Fruit fly (Drosophila melanogaster) S2 (cell line): ENCODE measurements around the gene CG7168.

Source experiments
- CG8478 ChIP-seq: fragments of >200 bp; optimal IDR thresholded peaks from 2 replicates; lab custom pipeline; 2018
- CTCF ChIP-seq, 2 experiments: fragments of >200 bp; optimal IDR thresholded peaks; 2 replicates each; lab custom pipeline; 2018

The CG7168 gene

DNA sequence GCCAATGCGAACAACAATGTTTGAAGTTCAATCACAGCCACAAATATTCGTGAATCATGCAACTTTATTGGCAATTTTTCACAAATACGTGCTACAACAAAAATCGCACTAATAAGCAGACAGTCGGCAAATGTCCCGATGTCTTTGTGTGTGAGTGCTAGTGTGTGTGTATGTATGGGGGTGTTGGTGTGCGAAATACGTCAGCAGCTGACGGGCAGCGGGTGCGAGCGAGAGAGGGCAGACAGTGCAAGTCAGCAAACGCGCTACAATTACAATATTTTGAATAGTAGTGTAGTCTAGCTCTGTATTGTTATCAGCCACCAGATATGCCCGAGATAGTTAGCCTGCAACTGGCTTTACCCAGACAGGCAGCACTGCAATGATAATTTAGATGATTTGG is 20.2 kb upstream of the CG7168 start:
- TF ChIP-seq CG8478 (no peak), CTCF (optimal IDR thresholded peaks at IDR 0.05; lab: Kevin White, UChicago) (no peak)

DNA sequence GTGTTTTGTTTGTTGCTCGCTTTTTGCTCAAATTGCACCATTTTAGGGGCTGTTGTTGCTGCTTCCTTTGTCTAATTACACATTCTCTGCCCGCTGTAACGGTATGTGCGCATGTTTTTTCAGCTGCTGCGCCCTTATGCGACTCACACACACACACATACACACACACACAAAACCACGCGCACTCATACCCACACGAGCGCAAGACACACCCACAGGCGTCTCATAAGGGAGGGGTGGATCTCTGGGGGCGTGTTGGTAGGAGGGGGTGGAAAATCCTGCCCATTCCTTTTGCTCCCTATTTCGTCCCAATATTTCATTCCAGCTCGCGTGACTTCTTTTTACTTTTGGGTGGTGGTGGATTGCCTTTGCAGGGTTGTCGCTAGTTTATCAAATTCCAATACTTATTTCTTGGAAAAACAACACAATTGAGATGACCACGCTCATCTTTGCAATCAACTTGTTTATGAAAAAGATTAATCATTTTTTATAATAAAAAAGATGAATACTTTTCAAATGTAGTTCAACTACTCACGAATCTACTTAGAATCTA is 19.2 kb upstream of the CG7168 start:
- TF ChIP-seq CTCF (optimal IDR thresholded peaks at IDR 0.05; lab: Kevin White, UChicago) (no peak), CG8478 (no peak)

- TF ChIP-seq CTCF (optimal IDR thresholded peaks at IDR 0.05; lab: Kevin White, UChicago), result no peak
- TF ChIP-seq CG8478, result peak; percentile 33
Measured at dm6 chr3R:18244171-18245043, 18.5 kb upstream of the CG7168 start.

dm6 chr3R:18243718-18244170 is 17.9 kb upstream of the CG7168 start:
- TF ChIP-seq CG8478, result no peak
- no peak for TF ChIP-seq CTCF (optimal IDR thresholded peaks at IDR 0.05; lab: Kevin White, UChicago)

DNA sequence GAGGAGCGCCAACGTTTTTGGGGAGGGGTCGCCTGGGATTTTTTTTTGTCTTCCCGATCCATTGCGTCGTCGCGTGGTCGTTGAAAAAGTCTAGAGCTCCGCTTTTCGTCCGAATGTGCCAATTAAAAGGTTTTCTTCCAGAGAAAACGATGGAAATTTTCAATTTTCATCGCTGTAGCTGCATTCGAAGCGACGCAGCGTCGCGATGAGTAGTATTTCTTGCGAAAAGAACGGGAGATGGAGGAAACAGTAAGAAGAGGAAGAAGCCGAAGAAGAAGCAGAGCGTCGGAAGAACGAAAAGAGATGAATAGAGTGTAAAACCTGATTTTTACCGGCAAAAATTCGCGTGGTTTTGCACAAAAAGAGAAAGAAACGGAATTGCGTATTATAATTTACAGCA is 17.1 kb upstream of the CG7168 start:
- TF ChIP-seq CTCF (optimal IDR thresholded peaks at IDR 0.05; lab: Kevin White, UChicago) (no peak), CG8478 (no peak)

DNA sequence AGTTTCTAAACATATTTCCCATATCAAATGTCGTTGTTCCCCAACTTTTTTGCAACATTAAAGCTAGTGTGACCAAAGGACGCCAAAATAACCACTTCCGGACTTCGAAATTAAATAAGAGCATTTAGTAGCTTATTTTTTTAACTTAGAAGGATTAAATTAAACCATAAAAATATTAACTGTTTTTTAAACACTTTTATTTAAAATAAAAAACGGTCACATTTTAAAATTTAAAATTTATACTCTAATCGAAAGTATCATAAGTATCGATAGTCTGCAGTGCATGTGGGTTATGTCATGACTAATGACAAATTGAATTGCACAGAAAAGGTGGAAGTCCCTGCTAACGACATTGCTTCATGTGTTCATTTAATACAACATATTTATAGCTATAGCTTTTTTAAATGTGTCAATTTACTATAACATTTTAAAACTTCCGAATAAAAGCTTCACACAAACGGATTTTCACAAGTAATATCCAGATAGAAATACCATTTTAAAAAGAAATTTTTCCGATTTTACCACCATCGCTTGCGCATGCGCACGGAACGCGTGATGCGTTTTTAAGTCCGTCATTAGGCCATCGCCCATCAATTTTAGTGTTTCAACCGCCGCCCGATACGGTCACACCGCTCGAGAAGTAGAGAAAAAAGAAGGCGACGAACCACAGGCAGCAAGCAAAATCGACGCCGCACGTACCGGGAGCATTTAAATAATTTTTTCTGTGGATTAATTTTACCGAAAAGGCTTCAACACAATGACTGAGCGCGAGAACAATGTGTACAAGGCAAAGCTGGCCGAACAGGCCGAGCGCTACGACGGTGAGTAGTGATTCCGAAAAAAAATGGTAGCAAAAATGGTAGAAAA is 16.4 kb upstream of the CG7168 start, which contains the start of the genes CG7156 and 14-3-3epsilon:
Gene CG7156 (minus strand): TSS at position 71 of the 867 bp plus-strand sequence.
Gene 14-3-3epsilon (plus strand): TSS at position 443 of the 867 bp plus-strand sequence.
- TF ChIP-seq CG8478, result no peak
- TF ChIP-seq CTCF (optimal IDR thresholded peaks at IDR 0.05; lab: Kevin White, UChicago), result peak in 1 of 2 experiments; percentile 8

DNA sequence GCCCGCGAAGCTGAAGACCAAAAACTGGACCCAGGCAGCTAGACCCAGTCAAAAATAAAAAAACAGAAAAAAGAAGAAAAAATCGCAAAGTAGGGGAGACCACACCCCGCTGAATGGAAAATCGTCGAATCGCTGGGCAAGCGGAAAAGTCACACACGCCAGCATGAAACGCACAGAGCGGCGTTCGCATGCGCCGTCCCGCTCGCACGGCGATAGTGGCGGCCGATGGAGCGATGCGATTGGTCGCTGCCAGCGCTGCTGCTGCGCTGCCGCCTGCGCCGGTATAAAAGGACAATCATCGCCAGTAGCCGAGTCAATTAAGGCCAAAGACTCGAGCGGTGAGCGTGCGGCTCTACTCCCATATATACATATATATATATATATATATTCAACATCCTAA is 10.0 kb upstream of the CG7168 start, which contains the start of gene repo:
Gene repo (plus strand): TSS at position 314 of the 400 bp plus-strand sequence.
- no peak for TF ChIP-seq CG8478
- TF ChIP-seq CTCF (optimal IDR thresholded peaks at IDR 0.05; lab: Kevin White, UChicago), result no peak

- TF ChIP-seq CG8478 (no peak), CTCF (optimal IDR thresholded peaks at IDR 0.05; lab: Kevin White, UChicago) (no peak)
Measured at dm6 chr3R:18234699-18235257, 8.9 kb upstream of the CG7168 start.

dm6 chr3R:18232187-18232586 is 6.3 kb upstream of the CG7168 start:
- no peak for TF ChIP-seq CG8478
- TF ChIP-seq CTCF (optimal IDR thresholded peaks at IDR 0.05; lab: Kevin White, UChicago), result no peak

DNA sequence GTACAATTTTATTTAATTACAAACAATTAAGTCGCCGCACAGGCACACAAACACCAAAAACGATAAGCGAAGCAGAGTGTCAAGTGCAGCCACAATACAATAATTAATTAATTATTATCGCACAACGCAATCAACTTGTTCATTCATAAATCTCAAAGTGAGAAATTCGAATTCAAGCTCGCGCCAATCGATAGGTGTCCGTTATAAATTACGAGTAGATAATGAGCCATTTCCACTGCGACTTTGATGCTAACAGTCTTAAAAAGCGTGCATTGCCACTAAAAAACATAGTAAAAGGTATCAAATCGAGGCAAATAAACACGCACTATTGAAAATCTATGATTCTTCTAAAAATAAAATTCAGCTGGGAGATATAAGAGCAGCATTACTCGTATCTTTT is 4.3 kb upstream of the CG7168 start:
- TF ChIP-seq CG8478 (no peak), CTCF (optimal IDR thresholded peaks at IDR 0.05; lab: Kevin White, UChicago) (no peak)

DNA sequence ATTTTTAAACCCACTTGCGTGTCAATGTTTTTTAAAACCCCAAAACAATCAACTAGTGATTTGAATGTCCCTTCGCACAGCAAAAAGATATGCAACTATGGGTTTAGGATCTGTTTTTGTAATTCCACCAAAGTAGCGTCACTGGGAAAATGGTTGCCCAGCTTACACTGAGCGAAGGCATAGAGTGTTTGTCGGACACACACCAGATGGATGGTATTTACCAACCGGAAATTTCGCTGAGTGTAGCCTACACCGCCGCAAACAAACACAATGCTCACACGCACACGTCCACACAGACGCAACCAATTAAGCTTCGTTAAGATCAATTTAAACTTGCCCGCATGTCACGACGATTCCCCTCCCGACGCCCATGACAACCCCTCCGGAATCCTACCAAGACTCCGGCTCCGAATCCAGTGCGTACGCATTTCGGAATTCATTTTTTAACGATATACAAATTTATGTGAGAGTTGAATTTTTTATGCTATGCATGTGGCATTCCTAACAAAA is 2.9 kb upstream of the CG7168 start:
- TF ChIP-seq CG8478 (no peak), CTCF (optimal IDR thresholded peaks at IDR 0.05; lab: Kevin White, UChicago) (no peak)

dm6 chr3R:18227385-18227784 is 1.5 kb upstream of the CG7168 start:
- TF ChIP-seq CTCF (optimal IDR thresholded peaks at IDR 0.05; lab: Kevin White, UChicago) (no peak), CG8478 (no peak)

DNA sequence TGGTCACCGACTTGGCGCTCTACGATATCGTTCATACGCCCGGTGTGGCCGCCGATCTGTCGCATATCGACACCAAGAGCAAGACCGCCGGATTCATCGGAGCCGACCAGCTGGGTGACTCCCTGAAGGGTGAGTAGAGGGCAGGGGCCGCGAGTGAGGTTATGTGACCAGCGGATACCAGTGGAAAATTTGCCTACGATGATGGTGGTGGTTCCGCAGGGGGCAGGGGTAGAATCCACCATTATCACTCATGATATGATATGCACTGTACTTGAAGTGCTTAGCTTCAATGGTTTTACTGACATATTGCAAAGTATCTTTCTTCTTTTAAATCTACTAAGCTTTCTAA is 901 bp upstream of the CG7168 start:
- TF ChIP-seq CTCF (optimal IDR thresholded peaks at IDR 0.05; lab: Kevin White, UChicago) (no peak), CG8478 (no peak)

- TF ChIP-seq CTCF (optimal IDR thresholded peaks at IDR 0.05; lab: Kevin White, UChicago) (no peak), CG8478 (no peak)
Measured at dm6 chr3R:18223434-18223833, 2.4 kb downstream of the CG7168 start, which contains the start of the genes mTerf5 and Non3. Gene mTerf5, minus strand, starts transcription at chr3R:18223682. Gene Non3, plus strand, starts transcription at chr3R:18223722.
